Worm (Caenorhabditis elegans) whole organism, young adult: ENCODE results near the gene T15B12.1.

Experiments used
- C17E4.6 ChIP-seq: fragments of 200-800 bp; sonication (Bioruptor generic); IDR thresholded peaks from 2 replicates; pipeline ENCODE4 v1.3.6; 2022; ENCODE audit warnings: missing genetic modification reagents, missing genetic modification characterization, missing compliant biosample characterization
- F49E8.2 ChIP-seq: sonication (generic microtip); optimal IDR thresholded peaks from 3 replicates; lab custom pipeline; 2017; ENCODE audit warnings: missing genetic modification characterization, mild to moderate bottlenecking, missing compliant biosample characterization, antibody characterized with exemption, moderate library complexity; ENCODE audit not compliant: insufficient read depth
- Y53G8AR.9 ChIP-seq: fragments of 200-800 bp; sonication (Bioruptor generic); conservative IDR thresholded peaks from 2 replicates; pipeline ENCODE4 v1.3.6; 2022; ENCODE audit warnings: missing genetic modification reagents, missing genetic modification characterization, missing compliant biosample characterization
- Y67H2A.10 ChIP-seq: fragments of 200-800 bp; sonication (Bioruptor generic); conservative IDR thresholded peaks from 2 replicates; pipeline ENCODE4 v1.3.6; 2022; ENCODE audit warnings: missing genetic modification reagents, missing genetic modification characterization, missing compliant biosample characterization
- ZK185.1 ChIP-seq: sonication (generic microtip); optimal IDR thresholded peaks from 2 replicates; lab custom pipeline; 2016; ENCODE audit warnings: mild to moderate bottlenecking, missing genetic modification characterization, missing compliant biosample characterization; ENCODE audit not compliant: poor library complexity, severe bottlenecking
- akir-1 ChIP-seq: fragments of 200-800 bp; sonication (Bioruptor generic); optimal IDR thresholded peaks from 2 replicates; lab custom pipeline; 2018; ENCODE audit warnings: mild to moderate bottlenecking, missing genetic modification characterization, moderate library complexity, missing compliant biosample characterization
- attf-6 ChIP-seq: fragments of 200-800 bp; sonication (Bioruptor generic); IDR thresholded peaks from 2 replicates; pipeline ENCODE4 v1.3.6; 2022; ENCODE audit warnings: missing genetic modification reagents, missing genetic modification characterization, missing compliant biosample characterization
- ccch-3 ChIP-seq: fragments of 200-800 bp; sonication (Bioruptor generic); optimal IDR thresholded peaks from 2 replicates; lab custom pipeline; 2018; ENCODE audit warnings: mild to moderate bottlenecking, missing genetic modification characterization, missing compliant biosample characterization
- cebp-1 ChIP-seq, 2 experiments: fragments of 200-800 bp in 1 of 2; sonication (Bioruptor generic) in 1 of 2; sonication (generic microtip) in 1 of 2; IDR thresholded peaks in 1 of 2; optimal IDR thresholded peaks in 1 of 2; 2 replicates each; pipeline versions ENCODE4 v1.3.6 to Lab custom; 2017 to 2022; ENCODE audit warnings: missing compliant biosample characterization in 2 of 2, missing genetic modification characterization in 2 of 2, mild to moderate bottlenecking in 1 of 2, missing genetic modification reagents in 1 of 2, moderate library complexity in 1 of 2
- ceh-40 ChIP-seq: fragments of 200-800 bp; sonication (Bioruptor generic); IDR thresholded peaks from 2 replicates; pipeline ENCODE4 v1.3.6; 2022; ENCODE audit warnings: missing genetic modification characterization, missing compliant biosample characterization
- hmg-20 ChIP-seq: fragments of 200-800 bp; sonication (Bioruptor generic); IDR thresholded peaks from 2 replicates; pipeline ENCODE4 v1.3.6; 2022; ENCODE audit warnings: missing genetic modification reagents, missing genetic modification characterization, missing compliant biosample characterization
- nfyb-1 ChIP-seq: fragments of 200-800 bp; sonication (Bioruptor generic); IDR thresholded peaks from 2 replicates; pipeline ENCODE4 v1.3.6; 2022; ENCODE audit warnings: missing genetic modification reagents, missing genetic modification characterization, missing compliant biosample characterization
- nhr-80 ChIP-seq: sonication (generic microtip); optimal IDR thresholded peaks from 2 replicates; lab custom pipeline; 2016; ENCODE audit warnings: missing genetic modification characterization, missing compliant biosample characterization
- rpc-1 ChIP-seq, 2 experiments: fragments of 150-350 bp in 1 of 2; sonication (generic microtip) in 1 of 2; optimal IDR thresholded peaks; 2 replicates each; lab custom pipeline; 2014 to 2018; ENCODE audit warnings: missing biosample characterization in 1 of 2, missing genetic modification characterization in 1 of 2, missing genetic modification reagents in 1 of 2, missing genotype in 1 of 2
- snpc-3.4 ChIP-seq: sonication (generic microtip); optimal IDR thresholded peaks from 2 replicates; lab custom pipeline; 2017; ENCODE audit warnings: missing genetic modification characterization, mild to moderate bottlenecking, missing compliant biosample characterization, antibody characterized with exemption, moderate library complexity, missing genotype, missing genetic modification reagents
- somi-1 ChIP-seq: fragments of 200-800 bp; sonication (Bioruptor generic); optimal IDR thresholded peaks from 2 replicates; lab custom pipeline; 2018; ENCODE audit warnings: mild to moderate bottlenecking, missing genetic modification characterization, missing compliant biosample characterization
- ztf-25 ChIP-seq: fragments of 200-800 bp; sonication (Bioruptor generic); IDR thresholded peaks from 2 replicates; pipeline ENCODE4 v1.3.6; 2022; ENCODE audit warnings: missing genetic modification reagents, missing genetic modification characterization, missing compliant biosample characterization
- ztf-26 ChIP-seq: sonication (generic microtip); optimal IDR thresholded peaks from 2 replicates; lab custom pipeline; 2017; ENCODE audit warnings: missing genetic modification characterization, missing compliant biosample characterization

The T15B12.1 gene

DNA sequence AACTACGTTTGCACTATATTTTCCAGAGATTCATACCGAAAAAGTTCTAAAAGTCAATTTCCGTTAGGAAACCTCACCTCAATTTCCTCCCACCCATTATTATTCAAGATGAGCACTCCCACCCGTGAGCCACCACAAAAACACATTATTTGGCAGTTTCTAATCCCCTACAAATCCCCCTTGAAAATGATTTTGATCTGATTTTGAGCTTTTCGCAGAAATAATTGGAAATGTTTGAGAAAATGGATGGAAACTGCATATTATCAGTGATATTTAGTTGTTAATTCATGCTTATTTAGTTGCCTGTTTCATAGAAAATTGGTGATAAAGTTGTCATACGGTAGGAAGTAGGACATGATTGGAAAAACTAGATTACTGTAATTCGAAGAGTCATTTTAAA lies 52.6 kb downstream of the T15B12.1 start (continued):
- TF ChIP-seq ZK185.1 (tag; lab: Kevin White, UChicago) (no peak), ceh-40 (no peak), snpc-3.4 (no peak)

DNA sequence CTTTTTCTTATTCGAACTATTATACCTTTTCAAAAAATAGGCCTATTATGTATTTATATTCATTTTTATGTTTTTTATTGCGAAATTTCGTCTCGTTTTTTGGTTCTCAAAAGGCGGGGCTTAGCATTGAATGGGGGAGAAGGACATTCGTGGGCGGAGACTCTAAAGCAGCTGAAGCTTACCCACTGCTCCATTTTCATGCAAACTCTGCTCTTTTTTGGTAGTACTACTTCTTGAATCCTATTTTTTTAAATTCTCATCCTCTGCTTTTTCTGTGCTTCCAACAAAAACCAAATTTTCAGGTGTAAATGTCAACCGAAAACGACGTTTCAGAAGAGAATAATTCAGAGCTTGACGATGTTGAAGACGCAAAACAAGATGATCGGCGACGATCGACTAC lies 53.4 kb downstream of the T15B12.1 start, which contains the start of gene ZK121.2:
Gene ZK121.2, plus strand, starts transcription at position 301 of the 400 bp plus-strand sequence.
- TF ChIP-seq ztf-25 (GFP tag; lab: Robert Waterston, UW) (no peak), cebp-1 (GFP tag; IDR thresholded peaks at IDR 0.05; lab: Robert Waterston, UW) (no peak), cebp-1 (tag; optimal IDR thresholded peaks at IDR 0.05; lab: Kevin White, UChicago) (peak; percentile 49)

DNA sequence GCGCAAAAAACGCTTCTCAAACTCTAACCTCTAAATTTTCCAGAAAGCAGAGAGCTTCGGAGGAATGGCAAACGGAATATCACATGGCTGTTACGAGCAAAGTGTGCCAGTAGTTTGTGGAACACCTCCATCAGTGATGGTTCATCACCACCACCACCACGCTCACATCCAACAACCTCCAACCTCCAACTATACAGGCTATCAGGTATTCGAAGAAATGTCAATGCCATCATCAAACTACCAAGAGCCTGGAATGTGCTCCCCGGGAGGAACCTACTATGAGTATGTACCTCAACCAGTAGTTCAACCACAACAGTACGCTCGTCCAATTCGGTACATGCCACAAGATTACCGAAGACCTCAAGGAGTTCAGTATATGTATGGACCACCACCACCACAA lies 55.6 kb downstream of the T15B12.1 start:
- no peak for TF ChIP-seq Y67H2A.10 (GFP tag; lab: Robert Waterston, UW)
- no peak for TF ChIP-seq hmg-20 (GFP tag; lab: Robert Waterston, UW)
- no peak for TF ChIP-seq Y53G8AR.9
- TF ChIP-seq nfyb-1 (GFP tag; lab: Robert Waterston, UW), result no peak
- no peak for TF ChIP-seq C17E4.6 (GFP tag; lab: Robert Waterston, UW)
- no peak for TF ChIP-seq rpc-1 (optimal IDR thresholded peaks at IDR 0.05; lab: Kevin White, UChicago)
- TF ChIP-seq rpc-1 (tag; optimal IDR thresholded peaks at IDR 0.05; lab: Kevin White, UChicago), result no peak
- TF ChIP-seq akir-1, result no peak
- no peak for TF ChIP-seq nhr-80 (tag; lab: Kevin White, UChicago)
- TF ChIP-seq attf-6 (GFP tag; lab: Robert Waterston, UW), result no peak

DNA sequence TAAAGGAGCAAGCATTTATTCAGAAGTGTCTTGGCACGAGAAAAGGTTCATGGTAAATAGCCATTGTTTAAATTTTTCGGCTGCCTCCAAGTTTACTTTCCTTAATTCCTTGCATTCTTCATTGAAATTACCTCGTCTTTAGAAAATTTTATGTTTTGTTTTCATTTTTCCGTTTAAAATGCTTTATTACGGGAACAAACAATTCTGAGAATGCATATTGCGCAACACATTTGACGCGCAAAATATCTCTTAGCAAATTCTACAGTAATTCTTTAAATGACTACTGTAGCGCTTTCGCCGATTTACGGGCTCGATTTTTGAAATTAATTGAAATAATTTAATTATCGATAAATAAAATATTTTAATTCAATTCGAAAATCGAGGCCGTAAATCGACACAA lies 56.6 kb downstream of the T15B12.1 start:
- TF ChIP-seq somi-1 (GFP tag; lab: Kevin White, UChicago), result no peak

DNA sequence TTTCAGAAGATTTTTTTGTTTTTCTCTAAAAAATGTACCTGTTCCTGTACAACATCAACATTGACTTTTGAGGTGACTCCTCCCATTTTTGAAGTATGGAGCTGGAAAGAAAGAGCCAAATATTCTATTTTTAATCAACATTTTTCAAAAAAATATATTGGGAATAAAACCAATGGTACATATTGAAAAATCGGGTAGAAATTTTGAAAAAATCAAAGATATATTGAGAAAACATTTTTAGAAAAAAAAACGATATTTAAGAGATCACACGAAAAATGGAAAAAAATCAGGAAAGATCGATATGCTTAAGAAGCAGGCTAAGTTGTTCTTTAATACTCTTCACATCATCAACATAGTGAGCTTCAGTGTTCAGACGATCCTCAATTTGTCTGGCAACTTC lies 58.0 kb downstream of the T15B12.1 start, which contains the start of gene glrx-21:
Gene glrx-21, minus strand, starts transcription at position 101 of the 400 bp plus-strand sequence.
- no peak for TF ChIP-seq ccch-3 (GFP tag; lab: Kevin White, UChicago)
- no peak for TF ChIP-seq ztf-26 (tag; lab: Kevin White, UChicago)
- no peak for TF ChIP-seq F49E8.2 (tag; lab: Kevin White, UChicago)
